Fruit fly (Drosophila melanogaster) whole organism, embryonic: Measurements from ENCODE around the gene CG2772.
A peak's percentile ranks its signal among the peaks of the same experiment; 100 is the strongest.

Source experiments
- Atf6 ChIP-seq: fragments of 200-800 bp; sonication (Bioruptor generic); IDR thresholded peaks from 2 replicates; pipeline ENCODE4 v1.3.6; 2022; ENCODE audit warnings: missing biosample characterization, missing genetic modification characterization
- B-H1 ChIP-seq: fragments of 200-800 bp; sonication (Bioruptor generic); IDR thresholded peaks from 3 replicates; pipeline ENCODE4 v1.3.6; 2022; ENCODE audit warnings: missing biosample characterization, missing genetic modification characterization
- C15 ChIP-seq: fragments of 200-800 bp; sonication (Bioruptor generic); IDR thresholded peaks from 3 replicates; pipeline ENCODE4 v1.3.6; 2022; ENCODE audit warnings: missing biosample characterization, missing genetic modification characterization
- CG10147 ChIP-seq: fragments of 200-800 bp; sonication (Bioruptor generic); optimal IDR thresholded peaks from 2 replicates; lab custom pipeline; 2019; ENCODE audit warnings: missing biosample characterization, mild to moderate bottlenecking, missing genetic modification characterization, moderate library complexity
- CG10462 ChIP-seq: fragments of 200-800 bp; sonication (Bioruptor generic); optimal IDR thresholded peaks from 2 replicates; lab custom pipeline; 2016; ENCODE audit warnings: missing biosample characterization, missing genetic modification characterization
- CG12155 ChIP-seq: fragments of 200-800 bp; sonication (Bioruptor generic); optimal IDR thresholded peaks from 3 replicates; lab custom pipeline; 2016; ENCODE audit warnings: missing biosample characterization, missing genetic modification characterization
- CG12659 ChIP-seq: fragments of 200-800 bp; sonication (Bioruptor generic); optimal IDR thresholded peaks from 3 replicates; lab custom pipeline; 2017; ENCODE audit warnings: mild to moderate bottlenecking, missing biosample characterization, missing genetic modification reagents, missing genetic modification characterization
- CG15696 ChIP-seq: fragments of 200-800 bp; sonication (Bioruptor generic); optimal IDR thresholded peaks from 2 replicates; lab custom pipeline; 2019; ENCODE audit warnings: missing biosample characterization, mild to moderate bottlenecking, missing genetic modification characterization, moderate library complexity
- CG16863 ChIP-seq: fragments of 200-800 bp; sonication (Bioruptor generic); optimal IDR thresholded peaks from 3 replicates; lab custom pipeline; 2016; ENCODE audit warnings: missing biosample characterization, missing genetic modification characterization
- CG17385 ChIP-seq: fragments of 200-800 bp; sonication (Bioruptor generic); optimal IDR thresholded peaks from 3 replicates; lab custom pipeline; 2018; ENCODE audit warnings: missing biosample characterization, mild to moderate bottlenecking, missing genetic modification characterization
- CG1792 ChIP-seq: fragments of 200-800 bp; sonication (Bioruptor generic); optimal IDR thresholded peaks from 2 replicates; lab custom pipeline; 2016; ENCODE audit warnings: missing biosample characterization, missing genetic modification characterization
- CG2678 ChIP-seq: fragments of 200-800 bp; sonication (Bioruptor generic); optimal IDR thresholded peaks from 3 replicates; lab custom pipeline; 2019; ENCODE audit warnings: missing biosample characterization, mild to moderate bottlenecking, missing genetic modification characterization, moderate library complexity
- CG32772 ChIP-seq: fragments of 200-800 bp; sonication (Bioruptor generic); IDR thresholded peaks from 2 replicates; pipeline ENCODE4 v1.3.6; 2022; ENCODE audit warnings: missing biosample characterization, missing genetic modification characterization
- CG42726 ChIP-seq: fragments of 200-800 bp; sonication (Bioruptor generic); IDR thresholded peaks from 2 replicates; pipeline ENCODE4 v1.3.6; 2022; ENCODE audit warnings: missing biosample characterization, missing genetic modification characterization; ENCODE audit not compliant: partially characterized antibody
- CG4328 ChIP-seq: fragments of 200-800 bp; sonication (Bioruptor generic); optimal IDR thresholded peaks from 3 replicates; lab custom pipeline; 2017; ENCODE audit warnings: missing biosample characterization, missing genetic modification reagents, missing genetic modification characterization
- CG43689 ChIP-seq: fragments of 200-800 bp; sonication (Bioruptor generic); IDR thresholded peaks from 2 replicates; pipeline ENCODE4 v1.3.6; 2022; ENCODE audit warnings: missing biosample characterization, missing genetic modification characterization
- CG4820 ChIP-seq: fragments of 200-800 bp; sonication (Bioruptor generic); optimal IDR thresholded peaks from 3 replicates; lab custom pipeline; 2016; ENCODE audit warnings: missing biosample characterization, missing genetic modification characterization
- CG6175 ChIP-seq: fragments of 200-800 bp; sonication (Bioruptor generic); IDR thresholded peaks from 3 replicates; pipeline ENCODE4 v1.3.6; 2022; ENCODE audit warnings: missing biosample characterization, missing genetic modification characterization
- CG7556 ChIP-seq: fragments of 200-800 bp; sonication (Bioruptor generic); optimal IDR thresholded peaks from 2 replicates; lab custom pipeline; 2017; ENCODE audit warnings: missing biosample characterization, mild to moderate bottlenecking, missing genetic modification characterization
- CG7928 ChIP-seq: fragments of 200-800 bp; sonication (Bioruptor generic); optimal IDR thresholded peaks from 2 replicates; lab custom pipeline; 2017; ENCODE audit warnings: missing biosample characterization, mild to moderate bottlenecking, missing genetic modification characterization
- Deaf1 ChIP-seq: fragments of 200-800 bp; optimal IDR thresholded peaks from 3 replicates; lab custom pipeline; 2019; ENCODE audit warnings: missing biosample characterization, mild to moderate bottlenecking, missing genetic modification characterization, moderate library complexity
- Gug ChIP-seq: fragments of 200-800 bp; sonication (Bioruptor generic); IDR thresholded peaks from 4 replicates; pipeline ENCODE4 v1.3.6; 2022; ENCODE audit warnings: missing biosample characterization, missing genetic modification characterization
- HLH4C ChIP-seq: fragments of 200-800 bp; sonication (Bioruptor generic); IDR thresholded peaks from 3 replicates; pipeline ENCODE4 v1.3.6; 2022; ENCODE audit warnings: missing biosample characterization, missing genetic modification characterization; ENCODE audit not compliant: partially characterized antibody
- HmgZ ChIP-seq: fragments of 200-800 bp; sonication (Bioruptor generic); optimal IDR thresholded peaks from 2 replicates; lab custom pipeline; 2018; ENCODE audit warnings: missing biosample characterization, mild to moderate bottlenecking, missing genetic modification characterization
- Lim3 ChIP-seq: fragments of 200-800 bp; sonication (Bioruptor generic); IDR thresholded peaks from 2 replicates; pipeline ENCODE4 v1.3.6; 2022; ENCODE audit warnings: missing biosample characterization, missing genetic modification characterization
- Mad ChIP-seq: fragments of 200-800 bp; sonication (Bioruptor generic); optimal IDR thresholded peaks from 2 replicates; lab custom pipeline; 2016; ENCODE audit warnings: missing biosample characterization, missing genetic modification characterization
- Ravus ChIP-seq: fragments of 200-800 bp; sonication (Bioruptor generic); IDR thresholded peaks from 2 replicates; pipeline ENCODE4 v1.3.6; 2022; ENCODE audit warnings: missing biosample characterization, missing genetic modification characterization
- Rx ChIP-seq: fragments of 200-800 bp; sonication (Bioruptor generic); IDR thresholded peaks from 2 replicates; pipeline ENCODE4 v1.3.6; 2022; ENCODE audit warnings: missing biosample characterization, missing genetic modification characterization
- Side ChIP-seq: fragments of 200-800 bp; sonication (Bioruptor generic); optimal IDR thresholded peaks from 2 replicates; lab custom pipeline; 2016; ENCODE audit warnings: missing biosample characterization, missing genetic modification characterization
- Xrp1 ChIP-seq: fragments of 200-800 bp; sonication (Bioruptor generic); IDR thresholded peaks from 2 replicates; pipeline ENCODE4 v1.3.6; 2022; ENCODE audit warnings: missing biosample characterization, missing genetic modification characterization
- br ChIP-seq: fragments of >200 bp; optimal IDR thresholded peaks from 2 replicates; lab custom pipeline; 2017
- dimm ChIP-seq: fragments of 200-800 bp; sonication (Bioruptor generic); IDR thresholded peaks from 2 replicates; pipeline ENCODE4 v1.3.6; 2022; ENCODE audit warnings: missing biosample characterization, missing genetic modification characterization
- emc ChIP-seq: fragments of 200-800 bp; sonication (Bioruptor generic); optimal IDR thresholded peaks from 2 replicates; lab custom pipeline; 2016; ENCODE audit warnings: missing biosample characterization, missing genetic modification characterization
- esg ChIP-seq: fragments of 200-800 bp; sonication (Bioruptor generic); conservative IDR thresholded peaks from 2 replicates; pipeline ENCODE4 v1.3.6; 2022; ENCODE audit warnings: missing biosample characterization, missing genetic modification characterization
- exex ChIP-seq: fragments of 200-800 bp; sonication (Bioruptor generic); optimal IDR thresholded peaks from 4 replicates; lab custom pipeline; 2018; ENCODE audit warnings: missing biosample characterization, mild to moderate bottlenecking, missing genetic modification characterization, moderate library complexity
- eyg ChIP-seq: fragments of 200-800 bp; sonication (Bioruptor generic); optimal IDR thresholded peaks from 3 replicates; lab custom pipeline; 2016; ENCODE audit warnings: missing biosample characterization, missing genetic modification characterization
- fd3F ChIP-seq: fragments of 200-800 bp; sonication (Bioruptor generic); optimal IDR thresholded peaks from 2 replicates; lab custom pipeline; 2018; ENCODE audit warnings: missing biosample characterization, mild to moderate bottlenecking, missing genetic modification characterization, moderate library complexity
- insv ChIP-seq, 2 experiments: fragments of 200-800 bp; sonication (Bioruptor generic); optimal IDR thresholded peaks; 3 replicates each; lab custom pipeline; 2016 to 2018; ENCODE audit warnings: missing biosample characterization in 2 of 2, missing genetic modification characterization in 2 of 2
- lov ChIP-seq, 2 experiments: fragments of 200-800 bp in 1 of 2; fragments of >200 bp in 1 of 2; sonication (Bioruptor generic) in 1 of 2; IDR thresholded peaks in 1 of 2; optimal IDR thresholded peaks in 1 of 2; 2 replicates in 1 of 2; 3 replicates in 1 of 2; pipeline versions ENCODE4 v1.3.6 to Lab custom; 2017 to 2022; ENCODE audit warnings: missing biosample characterization in 1 of 2, missing genetic modification characterization in 1 of 2
- nau ChIP-seq: fragments of 200-800 bp; sonication (Bioruptor generic); optimal IDR thresholded peaks from 3 replicates; lab custom pipeline; 2017; ENCODE audit warnings: missing biosample characterization, mild to moderate bottlenecking, missing genetic modification characterization, missing genetic modification reagents
- org-1 ChIP-seq: fragments of 200-800 bp; sonication (Bioruptor generic); optimal IDR thresholded peaks from 2 replicates; lab custom pipeline; 2017; ENCODE audit warnings: missing biosample characterization, missing genetic modification characterization
- p53 ChIP-seq: fragments of 200-800 bp; sonication (Bioruptor generic); optimal IDR thresholded peaks from 2 replicates; lab custom pipeline; 2016; ENCODE audit warnings: missing biosample characterization, missing genetic modification characterization
- sens-2 ChIP-seq: fragments of 200-800 bp; sonication (Bioruptor generic); IDR thresholded peaks from 2 replicates; pipeline ENCODE4 v1.3.6; 2022; ENCODE audit warnings: missing biosample characterization, missing genetic modification characterization
- sim ChIP-seq: fragments of 200-800 bp; sonication (Bioruptor generic); IDR thresholded peaks from 2 replicates; pipeline ENCODE4 v1.3.6; 2022; ENCODE audit warnings: missing biosample characterization, missing genetic modification characterization
- so ChIP-seq: fragments of 200-800 bp; sonication (Bioruptor generic); IDR thresholded peaks from 3 replicates; pipeline ENCODE4 v1.3.6; 2022; ENCODE audit warnings: missing biosample characterization, missing genetic modification characterization
- sqz ChIP-seq: fragments of 200-800 bp; sonication (Bioruptor generic); optimal IDR thresholded peaks from 3 replicates; lab custom pipeline; 2018; ENCODE audit warnings: missing biosample characterization, mild to moderate bottlenecking, missing genetic modification characterization
- stc ChIP-seq: fragments of 200-800 bp; sonication (Bioruptor generic); IDR thresholded peaks from 2 replicates; pipeline ENCODE4 v1.3.6; 2022; ENCODE audit warnings: missing biosample characterization, missing genetic modification characterization
- tio ChIP-seq: fragments of 200-800 bp; sonication (Bioruptor generic); optimal IDR thresholded peaks from 2 replicates; lab custom pipeline; 2017; ENCODE audit warnings: missing biosample characterization, missing genetic modification characterization, inconsistent platforms
- trh ChIP-seq: fragments of 200-800 bp; sonication (Bioruptor generic); optimal IDR thresholded peaks from 2 replicates; lab custom pipeline; 2016; ENCODE audit warnings: missing biosample characterization, missing genetic modification characterization
- unc-4 ChIP-seq: fragments of 200-800 bp; sonication (Bioruptor generic); IDR thresholded peaks from 2 replicates; pipeline ENCODE4 v1.3.6; 2022; ENCODE audit warnings: missing biosample characterization, missing genetic modification characterization; ENCODE audit not compliant: partially characterized antibody
- z ChIP-seq: fragments of 200-800 bp; sonication (Bioruptor generic); IDR thresholded peaks from 3 replicates; pipeline ENCODE4 v1.3.6; 2022; ENCODE audit warnings: missing biosample characterization, missing genetic modification characterization

CG2772 gene

DNA sequence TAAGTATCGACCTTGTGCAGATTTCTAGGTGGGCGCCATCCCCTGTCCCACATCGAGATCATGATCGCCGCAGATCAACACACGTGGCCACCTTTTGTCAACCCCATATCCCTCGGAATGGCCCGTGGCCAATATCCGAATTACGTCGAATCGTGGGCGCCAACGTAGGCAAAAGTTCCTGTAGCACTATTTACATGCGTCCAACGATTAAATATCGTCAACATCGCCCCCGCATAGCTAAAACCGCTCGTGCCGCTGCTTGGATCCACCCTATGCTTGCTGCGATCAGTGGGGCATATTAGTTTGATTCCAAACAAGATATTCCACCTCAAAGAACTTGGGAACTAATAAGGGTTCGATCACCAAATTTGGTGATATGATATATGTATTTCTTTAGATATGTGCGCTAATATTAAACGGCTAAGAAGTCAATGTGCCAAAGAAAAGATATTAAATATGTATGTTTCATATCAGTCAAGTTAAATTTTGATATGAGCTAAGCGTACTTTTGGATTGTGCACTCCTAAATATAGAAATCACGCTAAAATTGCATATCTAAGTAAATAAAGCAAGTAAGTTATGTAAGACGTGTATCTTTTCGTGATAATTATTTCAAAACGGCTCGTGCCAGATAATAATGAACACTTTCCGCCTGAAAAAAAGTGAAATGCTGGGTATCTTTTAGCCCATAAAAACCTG is 31.4 kb downstream of the CG2772 start (continued):
- no peak for TF ChIP-seq Lim3
- TF ChIP-seq CG16863 (GFP tag; lab: Kevin White, UChicago) = peak; percentile 4
- no peak for TF ChIP-seq exex (tag; lab: Kevin White, UChicago)
- TF ChIP-seq Rx = no peak
- no peak for TF ChIP-seq z (GFP tag; lab: Robert Waterston, UW)
- TF ChIP-seq insv (GFP tag; optimal IDR thresholded peaks at IDR 0.05; lab: Kevin White, UChicago) = no peak
- no peak for TF ChIP-seq sim (GFP tag; lab: Robert Waterston, UW)
- no peak for TF ChIP-seq CG15696
- TF ChIP-seq trh (GFP tag; lab: Kevin White, UChicago) = no peak
- TF ChIP-seq CG7928 (GFP tag; lab: Kevin White, UChicago) = no peak
- peak; percentile 27; the same call in 1 of the 3 replicates for TF ChIP-seq B-H1 (GFP tag; lab: Robert Waterston, UW)
- TF ChIP-seq br (lab: Kevin White, UChicago) = no peak
- no peak for TF ChIP-seq Deaf1
- no peak for TF ChIP-seq HmgZ (tag; lab: Kevin White, UChicago)
- TF ChIP-seq CG43689 (GFP tag; lab: Robert Waterston, UW) = no peak
- TF ChIP-seq CG7556 (GFP tag; lab: Kevin White, UChicago) = peak; percentile 60
- peak; percentile 39 for TF ChIP-seq CG17385 (GFP tag; lab: Kevin White, UChicago)
- no peak for TF ChIP-seq sens-2 (GFP tag; lab: Robert Waterston, UW)
- 0 out of 2 replicates have a peak, but pooled peaks have one; percentile 20 for TF ChIP-seq Xrp1 (GFP tag; lab: Robert Waterston, UW)
- no peak for TF ChIP-seq p53
- no peak for TF ChIP-seq stc (GFP tag; lab: Robert Waterston, UW)
- TF ChIP-seq Atf6 (GFP tag; lab: Robert Waterston, UW) = no peak
- TF ChIP-seq HLH4C (GFP tag; lab: Robert Waterston, UW) = no peak
- no peak for TF ChIP-seq Side (GFP tag; lab: Kevin White, UChicago)
- no peak for TF ChIP-seq sqz (GFP tag; lab: Kevin White, UChicago)
- no peak for TF ChIP-seq nau (GFP tag; lab: Kevin White, UChicago)
- no peak for TF ChIP-seq CG42726 (GFP tag; lab: Robert Waterston, UW)
- TF ChIP-seq eyg (GFP tag; lab: Kevin White, UChicago) = no peak
- TF ChIP-seq esg (GFP tag; lab: Robert Waterston, UW) = 0 out of 2 replicates have a peak, but pooled peaks have one; percentile 6
- no peak; the same call in 3 of the 4 replicates for TF ChIP-seq Gug
- TF ChIP-seq CG2678 (tag; lab: Kevin White, UChicago) = peak; percentile 58
- TF ChIP-seq tio = peak; percentile 57
- no peak for TF ChIP-seq CG4328 (GFP tag; lab: Kevin White, UChicago)
- peak; percentile 33 for TF ChIP-seq Mad (GFP tag; lab: Kevin White, UChicago)
- TF ChIP-seq fd3F (GFP tag; lab: Kevin White, UChicago) = peak; percentile 41
- no peak for TF ChIP-seq Ravus (GFP tag; lab: Robert Waterston, UW)
- no peak for TF ChIP-seq CG6175 (GFP tag; lab: Robert Waterston, UW)
- no peak for TF ChIP-seq emc (GFP tag; lab: Kevin White, UChicago)
- peak; percentile 29 for TF ChIP-seq CG1792 (GFP tag; lab: Kevin White, UChicago)
- TF ChIP-seq unc-4 (GFP tag; lab: Robert Waterston, UW) = no peak
- no peak for TF ChIP-seq C15
- TF ChIP-seq dimm (GFP tag; lab: Robert Waterston, UW) = no peak
- TF ChIP-seq lov (optimal IDR thresholded peaks at IDR 0.05; lab: Kevin White, UChicago) = no peak
- TF ChIP-seq lov (GFP tag; IDR thresholded peaks at IDR 0.05; lab: Robert Waterston, UW) = no peak
- peak; percentile 32 for TF ChIP-seq CG10147 (GFP tag; lab: Kevin White, UChicago)
- TF ChIP-seq CG4820 = no peak
- TF ChIP-seq org-1 (GFP tag; lab: Kevin White, UChicago) = no peak
- TF ChIP-seq CG12155 (GFP tag; lab: Kevin White, UChicago) = peak; percentile 39
- TF ChIP-seq CG32772 = no peak
- peak; percentile 45 for TF ChIP-seq CG12659 (GFP tag; lab: Kevin White, UChicago)
- no peak for TF ChIP-seq so (GFP tag; lab: Robert Waterston, UW)
- no peak for TF ChIP-seq CG10462 (GFP tag; lab: Kevin White, UChicago)
